Fruit fly (Drosophila melanogaster): ENCODE results near the gene ImpL2.

The ImpL2 gene

dm6 chr3L:4282627-4283026 lies 46.7 kb upstream of the ImpL2 start, which contains the start of gene CG11583 (continued):
- TF ChIP-seq Usf (GFP tag; optimal IDR thresholded peaks at IDR 0.05) (no peak), br (optimal IDR thresholded peaks at IDR 0.05) (no peak), hkb (optimal IDR thresholded peaks at IDR 0.05) (no peak), hkb (GFP tag; IDR thresholded peaks at IDR 0.05) (peak; percentile 16; the same call in 1 of the 2 replicates), NFAT (GFP tag; IDR thresholded peaks at IDR 0.05) (peak; percentile 48; the same call in 1 of the 2 replicates), Fer1 (GFP tag; optimal IDR thresholded peaks at IDR 0.05) (peak; percentile 42), Dad (GFP tag; optimal IDR thresholded peaks at IDR 0.05) (peak; percentile 35), twi (tag; optimal IDR thresholded peaks at IDR 0.05) (peak; percentile 30), CG17186 (GFP tag; optimal IDR thresholded peaks at IDR 0.05) (peak; percentile 62), Gug (GFP tag; IDR thresholded peaks at IDR 0.05) (0 out of 4 replicates have a peak, but pooled peaks have one; percentile 30), disco-r (GFP tag; optimal IDR thresholded peaks at IDR 0.05) (no peak), CG7928 (GFP tag; optimal IDR thresholded peaks at IDR 0.05) (peak; percentile 99), NC2α (GFP tag; optimal IDR thresholded peaks at IDR 0.05) (no peak), CG8765 (GFP tag; IDR thresholded peaks at IDR 0.05) (no peak), CG10431 (GFP tag; optimal IDR thresholded peaks at IDR 0.05) (no peak), CG4424 (GFP tag; optimal IDR thresholded peaks at IDR 0.05) (peak; percentile 23), CG16779 (GFP tag; IDR thresholded peaks at IDR 0.05) (0 out of 2 replicates have a peak, but pooled peaks have one; percentile 2), CG1602 (GFP tag; optimal IDR thresholded peaks at IDR 0.05) (peak; percentile 14), CG12744 (GFP tag; optimal IDR thresholded peaks at IDR 0.05) (peak; percentile 35), chm (GFP tag; IDR thresholded peaks at IDR 0.05) (no peak), E2f1 (GFP tag; IDR thresholded peaks at IDR 0.05) (no peak), hbn (GFP tag; IDR thresholded peaks at IDR 0.05; ENCODE audit: partially characterized antibody) (no peak), CG12219 (GFP tag; optimal IDR thresholded peaks at IDR 0.05) (no peak), Myb (GFP tag; optimal IDR thresholded peaks at IDR 0.05) (peak; percentile 92), chinmo (GFP tag; IDR thresholded peaks at IDR 0.05; ENCODE audit: partially characterized antibody) (no peak), Neu2 (GFP tag; optimal IDR thresholded peaks at IDR 0.05; ENCODE audit: borderline replicate concordance) (no peak), BEAF-32 (GFP tag; optimal IDR thresholded peaks at IDR 0.05) (peak; percentile 35), CG9817 (tag; optimal IDR thresholded peaks at IDR 0.05) (no peak), CG14050 (GFP tag; IDR thresholded peaks at IDR 0.05) (no peak), Dref (GFP tag; IDR thresholded peaks at IDR 0.05) (peak; percentile 38; the same call in 1 of the 2 replicates), mam (GFP tag; optimal IDR thresholded peaks at IDR 0.05) (peak; percentile 69), inv (GFP tag; IDR thresholded peaks at IDR 0.05; ENCODE audit: partially characterized antibody) (no peak), zf30C (GFP tag; optimal IDR thresholded peaks at IDR 0.05) (no peak), CG12071 (GFP tag; optimal IDR thresholded peaks at IDR 0.05) (no peak), CG30020 (tag; optimal IDR thresholded peaks at IDR 0.05) (no peak), bowl (GFP tag; IDR thresholded peaks at IDR 0.05) (no peak), CG12659 (GFP tag; optimal IDR thresholded peaks at IDR 0.05) (peak; percentile 63), HLH54F (GFP tag; optimal IDR thresholded peaks at IDR 0.05) (peak; percentile 59), CG3847 (GFP tag; IDR thresholded peaks at IDR 0.05) (peak; percentile 68), Sry-δ (GFP tag; optimal IDR thresholded peaks at IDR 0.05) (peak; percentile 47), CG31224 (GFP tag; IDR thresholded peaks at IDR 0.05) (no peak), CG17612 (GFP tag; IDR thresholded peaks at IDR 0.05) (no peak), cg (GFP tag; optimal IDR thresholded peaks at IDR 0.05) (no peak), CG34422 (GFP tag; IDR thresholded peaks at IDR 0.05) (peak; percentile 63; the same call in 1 of the 3 replicates), Xbp1 (GFP tag; optimal IDR thresholded peaks at IDR 0.05) (peak; percentile 64), Six4 (GFP tag; optimal IDR thresholded peaks at IDR 0.05) (no peak), caup (GFP tag; optimal IDR thresholded peaks at IDR 0.05; ENCODE audit: severe bottlenecking) (no peak), dati (GFP tag; IDR thresholded peaks at IDR 0.05) (no peak), nerfin-1 (tag; optimal IDR thresholded peaks at IDR 0.05) (no peak), sna (GFP tag; IDR thresholded peaks at IDR 0.05; ENCODE audit: partially characterized antibody) (no peak), Max (GFP tag; optimal IDR thresholded peaks at IDR 0.05) (peak; percentile 98), MESR4 (GFP tag; optimal IDR thresholded peaks at IDR 0.05) (peak; percentile 83)

Measured in whole organism, embryonic.